Fruit fly (Drosophila melanogaster) whole organism, prepupa: ENCODE data around the gene Dbp73D.

ENCODE experiments used
- Blimp-1 ChIP-seq: fragments of 200-800 bp; sonication (Bioruptor generic); optimal IDR thresholded peaks from 3 replicates; lab custom pipeline; 2017; ENCODE audit warnings: missing biosample characterization, missing genetic modification characterization, mild to moderate bottlenecking, moderate library complexity, missing genetic modification reagents
- CG10631 ChIP-seq: fragments of 200-800 bp; sonication (Bioruptor generic); optimal IDR thresholded peaks from 2 replicates; lab custom pipeline; 2016; ENCODE audit warnings: missing biosample characterization, missing genetic modification characterization
- CG11762 ChIP-seq: fragments of 200-800 bp; sonication (Bioruptor generic); optimal IDR thresholded peaks from 3 replicates; lab custom pipeline; 2016; ENCODE audit warnings: missing biosample characterization, missing genetic modification characterization; ENCODE audit not compliant: insufficient read depth
- CG11902 ChIP-seq: fragments of 200-800 bp; sonication (Bioruptor generic); optimal IDR thresholded peaks from 3 replicates; lab custom pipeline; 2016; ENCODE audit warnings: missing biosample characterization, missing genetic modification characterization
- CG15336 ChIP-seq: fragments of 200-800 bp; sonication (Bioruptor generic); IDR thresholded peaks from 2 replicates; pipeline ENCODE4 v1.3.6; 2022; ENCODE audit warnings: missing biosample characterization, missing genetic modification characterization
- CG1621 ChIP-seq: fragments of 200-800 bp; sonication (Bioruptor generic); optimal IDR thresholded peaks from 3 replicates; lab custom pipeline; 2018; ENCODE audit warnings: missing biosample characterization, mild to moderate bottlenecking, missing genetic modification characterization
- CG16779 ChIP-seq: fragments of 200-800 bp; sonication (Bioruptor generic); optimal IDR thresholded peaks from 3 replicates; lab custom pipeline; 2017; ENCODE audit warnings: missing biosample characterization, mild to moderate bottlenecking, missing genetic modification characterization
- CG3032 ChIP-seq: fragments of 200-800 bp; optimal IDR thresholded peaks from 2 replicates; lab custom pipeline; 2019; ENCODE audit warnings: missing biosample characterization, mild to moderate bottlenecking, missing genetic modification characterization, moderate library complexity
- CG32006 ChIP-seq: fragments of 200-800 bp; sonication (Bioruptor generic); optimal IDR thresholded peaks from 3 replicates; lab custom pipeline; 2017; ENCODE audit warnings: missing biosample characterization, mild to moderate bottlenecking, missing genetic modification characterization
- CG3919 ChIP-seq: fragments of 200-800 bp; sonication (Bioruptor generic); optimal IDR thresholded peaks from 3 replicates; lab custom pipeline; 2016; ENCODE audit warnings: missing biosample characterization, missing genetic modification characterization
- CG4318 ChIP-seq: fragments of 200-800 bp; sonication (Bioruptor generic); optimal IDR thresholded peaks from 3 replicates; lab custom pipeline; 2017; ENCODE audit warnings: missing biosample characterization, mild to moderate bottlenecking, missing genetic modification characterization
- CG6163 ChIP-seq: fragments of 200-800 bp; sonication (Bioruptor generic); IDR thresholded peaks from 3 replicates; pipeline ENCODE4 v1.3.6; 2022; ENCODE audit warnings: missing biosample characterization, missing genetic modification characterization
- CG6276 ChIP-seq: fragments of 200-800 bp; sonication (Bioruptor generic); optimal IDR thresholded peaks from 2 replicates; lab custom pipeline; 2017; ENCODE audit warnings: missing biosample characterization, mild to moderate bottlenecking, missing genetic modification characterization
- CG7368 ChIP-seq: fragments of 200-800 bp; sonication (Bioruptor generic); optimal IDR thresholded peaks from 3 replicates; lab custom pipeline; 2016; ENCODE audit warnings: missing biosample characterization, missing genetic modification characterization
- CG8119 ChIP-seq: fragments of 200-800 bp; sonication (Bioruptor generic); IDR thresholded peaks from 3 replicates; pipeline ENCODE4 v1.3.6; 2022; ENCODE audit warnings: missing biosample characterization, missing genetic modification characterization
- CG8319 ChIP-seq: fragments of 200-800 bp; sonication (Bioruptor generic); optimal IDR thresholded peaks from 3 replicates; lab custom pipeline; 2016; ENCODE audit warnings: missing biosample characterization, missing genetic modification characterization
- CG8632 ChIP-seq: fragments of 200-800 bp; sonication (Bioruptor generic); optimal IDR thresholded peaks from 3 replicates; lab custom pipeline; 2016; ENCODE audit warnings: missing biosample characterization, missing genetic modification characterization
- CG9139 ChIP-seq: fragments of 200-800 bp; sonication (Bioruptor generic); optimal IDR thresholded peaks from 3 replicates; lab custom pipeline; 2017; ENCODE audit warnings: missing biosample characterization, mild to moderate bottlenecking, missing genetic modification characterization
- Eip75B ChIP-seq: fragments of 200-800 bp; sonication (Bioruptor generic); optimal IDR thresholded peaks from 3 replicates; lab custom pipeline; 2016; ENCODE audit warnings: missing biosample characterization, missing genetic modification characterization
- Eip78C ChIP-seq: fragments of 200-800 bp; sonication (Bioruptor generic); peaks from one replicate; lab custom pipeline; 2016; ENCODE audit warnings: missing biosample characterization, missing genetic modification characterization
- Ets96B ChIP-seq: fragments of 200-800 bp; optimal IDR thresholded peaks from 2 replicates; lab custom pipeline; 2019; ENCODE audit warnings: missing biosample characterization, mild to moderate bottlenecking, missing genetic modification characterization, moderate library complexity
- Hr38 ChIP-seq: sonication (Bioruptor generic); optimal IDR thresholded peaks from 2 replicates; lab custom pipeline; 2016; ENCODE audit warnings: missing biosample characterization, missing genetic modification characterization
- Hr39 ChIP-seq: fragments of 200-800 bp; sonication (Bioruptor generic); optimal IDR thresholded peaks from 2 replicates; lab custom pipeline; 2016; ENCODE audit warnings: missing biosample characterization, missing genetic modification characterization
- Hr4 ChIP-seq: fragments of 200-800 bp; sonication (Bioruptor generic); optimal IDR thresholded peaks from 3 replicates; lab custom pipeline; 2016; ENCODE audit warnings: missing biosample characterization, missing genetic modification characterization
- Lpt ChIP-seq: fragments of 200-800 bp; sonication (Bioruptor generic); optimal IDR thresholded peaks from 3 replicates; lab custom pipeline; 2016; ENCODE audit warnings: missing biosample characterization, missing genetic modification characterization
- Sox15 ChIP-seq: fragments of 200-800 bp; sonication (Bioruptor generic); optimal IDR thresholded peaks from 3 replicates; lab custom pipeline; 2016; ENCODE audit warnings: missing biosample characterization, missing genetic modification characterization
- acj6 ChIP-seq: fragments of 200-800 bp; sonication (Bioruptor generic); optimal IDR thresholded peaks from 3 replicates; lab custom pipeline; 2016; ENCODE audit warnings: missing biosample characterization, missing genetic modification characterization
- cyc ChIP-seq: fragments of 200-800 bp; sonication (Bioruptor generic); optimal IDR thresholded peaks from 3 replicates; lab custom pipeline; 2016; ENCODE audit warnings: missing biosample characterization, missing genetic modification characterization
- dac ChIP-seq: fragments of 200-800 bp; sonication (Bioruptor generic); optimal IDR thresholded peaks from 2 replicates; lab custom pipeline; 2017; ENCODE audit warnings: missing biosample characterization, mild to moderate bottlenecking, missing genetic modification characterization
- dsx ChIP-seq: fragments of 200-800 bp; optimal IDR thresholded peaks from 3 replicates; lab custom pipeline; 2019; ENCODE audit warnings: missing biosample characterization, mild to moderate bottlenecking, missing genetic modification characterization, moderate library complexity; ENCODE audit not compliant: poor library complexity, severe bottlenecking
- eg ChIP-seq: fragments of 200-800 bp; sonication (Bioruptor generic); IDR thresholded peaks from 3 replicates; pipeline ENCODE4 v1.3.6; 2022; ENCODE audit warnings: missing biosample characterization, missing genetic modification characterization
- fd59A ChIP-seq: fragments of 200-800 bp; sonication (Bioruptor generic); optimal IDR thresholded peaks from 2 replicates; lab custom pipeline; 2017; ENCODE audit warnings: missing biosample characterization, mild to moderate bottlenecking, missing genetic modification characterization, missing genetic modification reagents
- fd85E ChIP-seq: fragments of 200-800 bp; sonication (Bioruptor generic); optimal IDR thresholded peaks from 3 replicates; lab custom pipeline; 2016; ENCODE audit warnings: missing biosample characterization, missing genetic modification characterization
- fkh ChIP-seq: fragments of 200-800 bp; sonication (Bioruptor generic); optimal IDR thresholded peaks from 3 replicates; lab custom pipeline; 2017; ENCODE audit warnings: missing biosample characterization, mild to moderate bottlenecking, missing genetic modification characterization, moderate library complexity
- lz ChIP-seq: fragments of 200-800 bp; sonication (Bioruptor generic); optimal IDR thresholded peaks from 3 replicates; lab custom pipeline; 2016; ENCODE audit warnings: missing biosample characterization, missing genetic modification characterization
- net ChIP-seq: fragments of 200-800 bp; sonication (Bioruptor generic); optimal IDR thresholded peaks from 3 replicates; lab custom pipeline; 2016; ENCODE audit warnings: missing biosample characterization, missing genetic modification characterization
- pdm3 ChIP-seq: fragments of 200-800 bp; sonication (Bioruptor generic); optimal IDR thresholded peaks from 3 replicates; lab custom pipeline; 2016; ENCODE audit warnings: missing biosample characterization, missing genetic modification characterization
- salr ChIP-seq, 2 experiments: fragments of 200-800 bp; sonication (Bioruptor generic); optimal IDR thresholded peaks; 3 replicates each; lab custom pipeline; 2016 to 2018; ENCODE audit warnings: missing biosample characterization in 2 of 2, missing genetic modification characterization in 2 of 2, mild to moderate bottlenecking in 1 of 2
- spab ChIP-seq: fragments of 200-800 bp; sonication (Bioruptor generic); optimal IDR thresholded peaks from 2 replicates; lab custom pipeline; 2017; ENCODE audit warnings: missing biosample characterization, mild to moderate bottlenecking, missing genetic modification characterization, missing genetic modification reagents
- ss ChIP-seq, 2 experiments: fragments of 200-800 bp; sonication (Bioruptor generic); optimal IDR thresholded peaks; 2 replicates in 1 of 2; 3 replicates in 1 of 2; lab custom pipeline; 2017 to 2018; ENCODE audit warnings: mild to moderate bottlenecking in 2 of 2, missing biosample characterization in 2 of 2, missing genetic modification characterization in 2 of 2, moderate library complexity in 1 of 2
- svp ChIP-seq: fragments of 200-800 bp; sonication (Bioruptor generic); peaks from one replicate; lab custom pipeline; 2016; ENCODE audit warnings: missing biosample characterization, missing genetic modification characterization
- topi ChIP-seq: fragments of 200-800 bp; sonication (Bioruptor generic); optimal IDR thresholded peaks from 3 replicates; lab custom pipeline; 2016; ENCODE audit warnings: missing biosample characterization, missing genetic modification characterization
- vri ChIP-seq: fragments of 200-800 bp; sonication (Bioruptor generic); optimal IDR thresholded peaks from 3 replicates; lab custom pipeline; 2016; ENCODE audit warnings: missing biosample characterization, mild to moderate bottlenecking, missing genetic modification characterization

The Dbp73D gene

dm6 chr3L:16768001-16768652 is 37.5 kb upstream of the Dbp73D start:
- TF ChIP-seq fkh (GFP tag; lab: Kevin White, UChicago) (peak; percentile 52), CG3919 (GFP tag; lab: Kevin White, UChicago) (peak; percentile 4), vri (GFP tag; lab: Kevin White, UChicago) (no peak), CG10631 (GFP tag; lab: Kevin White, UChicago) (peak; percentile 18), eg (GFP tag; lab: Robert Waterston, UW) (0 out of 3 replicates have a peak, but pooled peaks have one; percentile 38), acj6 (GFP tag; lab: Kevin White, UChicago) (peak; percentile 11), lz (no peak), fd85E (GFP tag; lab: Kevin White, UChicago) (no peak), Eip78C (GFP tag; lab: Kevin White, UChicago) (peak; percentile 68), Ets96B (tag; lab: Kevin White, UChicago) (peak; percentile 23), CG3032 (no peak)

- TF ChIP-seq fd59A (no peak), CG3032 (no peak), net (GFP tag; lab: Kevin White, UChicago) (no peak), CG6163 (GFP tag; lab: Robert Waterston, UW) (no peak), Hr4 (GFP tag; lab: Kevin White, UChicago) (no peak), Hr39 (no peak), vri (GFP tag; lab: Kevin White, UChicago) (no peak), CG15336 (GFP tag; lab: Robert Waterston, UW) (no peak), Eip75B (GFP tag; lab: Kevin White, UChicago) (no peak)
Measured at dm6 chr3L:16766901-16767300, 36.3 kb upstream of the Dbp73D start.

dm6 chr3L:16765647-16766628 is 35.3 kb upstream of the Dbp73D start, which contains the start of gene Nrt:
Nrt (plus strand) TSS chr3L:16766072.
- peak; percentile 59 for TF ChIP-seq acj6 (GFP tag; lab: Kevin White, UChicago)
- peak; percentile 44 for TF ChIP-seq spab
- no peak for TF ChIP-seq Sox15 (GFP tag; lab: Kevin White, UChicago)
- TF ChIP-seq CG6276 (GFP tag; lab: Kevin White, UChicago), result peak; percentile 73
- peak; percentile 82 for TF ChIP-seq CG8119 (GFP tag; lab: Robert Waterston, UW)
- TF ChIP-seq salr (GFP tag; optimal IDR thresholded peaks at IDR 0.05; lab: Kevin White, UChicago), result peak in 1 of 2 experiments; percentile 68
- TF ChIP-seq CG1621 (tag; lab: Kevin White, UChicago), result peak; percentile 18
- no peak for TF ChIP-seq dac
- no peak for TF ChIP-seq CG11902
- TF ChIP-seq topi (GFP tag; lab: Kevin White, UChicago), result peak; percentile 25
- TF ChIP-seq CG8319 (GFP tag; lab: Kevin White, UChicago), result no peak
- peak; percentile 63; the same call in 2 of the 3 replicates for TF ChIP-seq CG6163 (GFP tag; lab: Robert Waterston, UW)
- TF ChIP-seq dsx (GFP tag; lab: Kevin White, UChicago), result peak; percentile 70
- peak; percentile 23 for TF ChIP-seq CG7368 (GFP tag; lab: Kevin White, UChicago)
- peak; percentile 60 for TF ChIP-seq Hr4 (GFP tag; lab: Kevin White, UChicago)
- TF ChIP-seq CG16779, result peak; percentile 43
- peak; percentile 47 for TF ChIP-seq pdm3
- peak; percentile 4 for TF ChIP-seq cyc
- TF ChIP-seq svp (GFP tag; lab: Kevin White, UChicago), result no peak
- peak; percentile 93 for TF ChIP-seq Eip78C (GFP tag; lab: Kevin White, UChicago)
- peak; percentile 62 for TF ChIP-seq CG9139 (GFP tag; lab: Kevin White, UChicago)
- peak; percentile 49 for TF ChIP-seq CG10631 (GFP tag; lab: Kevin White, UChicago)
- peak; percentile 17 for TF ChIP-seq lz
- TF ChIP-seq Eip75B (GFP tag; lab: Kevin White, UChicago), result peak; percentile 27
- TF ChIP-seq ss (GFP tag; optimal IDR thresholded peaks at IDR 0.05; lab: Kevin White, UChicago), result peak; percentile 67 to 77
- no peak for TF ChIP-seq fd59A
- TF ChIP-seq CG4318 (GFP tag; lab: Kevin White, UChicago), result no peak
- peak; percentile 8 for TF ChIP-seq CG11762 (GFP tag; lab: Kevin White, UChicago)
- peak; percentile 50 for TF ChIP-seq fkh (GFP tag; lab: Kevin White, UChicago)
- no peak for TF ChIP-seq Blimp-1 (GFP tag; lab: Kevin White, UChicago)
- no peak for TF ChIP-seq Hr38 (GFP tag; lab: Kevin White, UChicago)
- peak; percentile 61 for TF ChIP-seq CG32006
- peak; percentile 48 for TF ChIP-seq CG8632 (GFP tag; lab: Kevin White, UChicago)
- peak; percentile 53 for TF ChIP-seq Lpt (GFP tag; lab: Kevin White, UChicago)
